Worm (Caenorhabditis elegans): ENCODE data around the gene nhr-271.

ce11 chrV:16593792-16594059 is 13.4 kb upstream of the nhr-271 start:
- TF ChIP-seq flt-1 (GFP tag; IDR thresholded peaks at IDR 0.05) = no peak
- TF ChIP-seq T22C8.4 (GFP tag; IDR thresholded peaks at IDR 0.05) = no peak
- no peak for TF ChIP-seq ref-1 (GFP tag; conservative IDR thresholded peaks at IDR 0.05)
- no peak for TF ChIP-seq cog-1 (tag; optimal IDR thresholded peaks at IDR 0.05)
- TF ChIP-seq ztf-23 (GFP tag; IDR thresholded peaks at IDR 0.05) = no peak

All from whole organism, midembryonic.